Fruit fly (Drosophila melanogaster): Measurements from ENCODE around the gene Prx2.

DNA sequence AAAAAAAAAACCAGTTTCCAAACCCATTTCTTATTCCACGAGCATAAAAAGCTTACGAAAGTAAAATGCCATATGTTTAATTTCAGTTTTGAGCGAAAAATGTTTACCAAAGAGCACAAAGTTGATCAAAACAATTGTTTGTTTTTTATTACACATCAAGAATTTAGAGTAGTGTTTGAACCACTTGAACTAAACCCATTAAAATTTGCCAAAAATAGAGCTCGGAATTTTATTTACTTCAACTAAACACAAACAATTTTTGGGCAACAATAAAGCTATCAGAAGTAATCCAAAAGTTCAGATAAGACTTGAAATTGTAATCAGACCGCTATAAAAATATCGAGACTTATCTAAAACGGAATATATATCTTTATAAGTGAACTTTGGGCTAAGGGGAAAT, 45.4 kb downstream of the Prx2 start:
- TF ChIP-seq Sox15 (GFP tag; optimal IDR thresholded peaks at IDR 0.05) (no peak), CG6163 (GFP tag; IDR thresholded peaks at IDR 0.05) (no peak), Blimp-1 (GFP tag; optimal IDR thresholded peaks at IDR 0.05) (no peak), dsx (GFP tag; optimal IDR thresholded peaks at IDR 0.05; ENCODE audit: poor library complexity, severe bottlenecking) (no peak), CG8632 (GFP tag; optimal IDR thresholded peaks at IDR 0.05) (no peak), Sox14 (GFP tag; optimal IDR thresholded peaks at IDR 0.05) (no peak), Hr39 (GFP tag; optimal IDR thresholded peaks at IDR 0.05) (no peak)
